Worm (Caenorhabditis elegans): Measurements from ENCODE around the gene ZC373.2.

The ZC373.2 gene

ce11 chrX:10085073-10085472 lies 26.8 kb upstream of the ZC373.2 start:
- TF ChIP-seq ceh-9 (tag; optimal IDR thresholded peaks at IDR 0.05), result no peak

- TF ChIP-seq nfya-1 (tag; optimal IDR thresholded peaks at IDR 0.05; ENCODE audit: insufficient read depth) (no peak), ama-1 (optimal IDR thresholded peaks at IDR 0.05) (no peak), jun-1 (tag; optimal IDR thresholded peaks at IDR 0.05) (peak; percentile 22), elt-3 (tag; optimal IDR thresholded peaks at IDR 0.05) (peak in 1 of 3 experiments; percentile 68), nhr-23 (tag; optimal IDR thresholded peaks at IDR 0.05) (peak; percentile 78), fos-1 (tag; optimal IDR thresholded peaks at IDR 0.05) (no peak), fkh-10 (GFP tag; optimal IDR thresholded peaks at IDR 0.05) (no peak), sea-2 (GFP tag; optimal IDR thresholded peaks at IDR 0.05) (no peak), nhr-43 (tag; optimal IDR thresholded peaks at IDR 0.05; ENCODE audit: poor library complexity, severe bottlenecking) (peak; percentile 54), lin-39 (tag; optimal IDR thresholded peaks at IDR 0.05) (no peak), lin-15B (tag; optimal IDR thresholded peaks at IDR 0.05) (no peak), nhr-25 (tag; optimal IDR thresholded peaks at IDR 0.05) (peak; percentile 3), nhr-76 (tag; optimal IDR thresholded peaks at IDR 0.05) (no peak), ceh-28 (tag; optimal IDR thresholded peaks at IDR 0.05) (peak; percentile 39), pqm-1 (tag; optimal IDR thresholded peaks at IDR 0.05) (peak; percentile 84), nhr-77 (tag; optimal IDR thresholded peaks at IDR 0.05) (no peak), pha-4 (tag; optimal IDR thresholded peaks at IDR 0.05) (peak; percentile 4), unc-39 (tag; optimal IDR thresholded peaks at IDR 0.05) (no peak), elt-2 (tag; optimal IDR thresholded peaks at IDR 0.05) (peak; percentile 97), eor-1 (tag; optimal IDR thresholded peaks at IDR 0.05) (no peak)
Measured at ce11 chrX:10084050-10084672, 25.9 kb upstream of the ZC373.2 start, which contains the start of gene W07E11.1. Gene W07E11.1 (plus strand): TSS chrX:10084622.

- TF ChIP-seq ceh-16 (tag; optimal IDR thresholded peaks at IDR 0.05) (no peak), mml-1 (tag; optimal IDR thresholded peaks at IDR 0.05) (no peak), snpc-4 (tag; optimal IDR thresholded peaks at IDR 0.05) (no peak), nhr-237 (tag; optimal IDR thresholded peaks at IDR 0.05) (no peak), tbx-2 (tag; optimal IDR thresholded peaks at IDR 0.05) (no peak), nhr-76 (tag; optimal IDR thresholded peaks at IDR 0.05) (no peak), R02D3.7 (tag; optimal IDR thresholded peaks at IDR 0.05) (no peak)
Measured at ce11 chrX:10083272-10083671, 25.0 kb upstream of the ZC373.2 start.

ce11 chrX:10081077-10081476 lies 22.8 kb upstream of the ZC373.2 start:
- TF ChIP-seq elt-1 (tag; optimal IDR thresholded peaks at IDR 0.05) (peak; percentile 43), unc-62 (GFP tag; optimal IDR thresholded peaks at IDR 0.05) (no peak), nhr-76 (tag; optimal IDR thresholded peaks at IDR 0.05) (no peak), nfya-1 (tag; optimal IDR thresholded peaks at IDR 0.05; ENCODE audit: insufficient read depth) (no peak), nhr-11 (tag; optimal IDR thresholded peaks at IDR 0.05) (no peak), lsy-12 (tag; optimal IDR thresholded peaks at IDR 0.05) (no peak), ama-1 (optimal IDR thresholded peaks at IDR 0.05) (no peak), eor-1 (tag; optimal IDR thresholded peaks at IDR 0.05) (no peak)

- TF ChIP-seq nhr-43 (tag; optimal IDR thresholded peaks at IDR 0.05; ENCODE audit: poor library complexity, severe bottlenecking) (no peak), lin-15B (tag; optimal IDR thresholded peaks at IDR 0.05) (no peak), snpc-4 (tag; optimal IDR thresholded peaks at IDR 0.05) (no peak), lin-39 (tag; optimal IDR thresholded peaks at IDR 0.05) (peak; percentile 40), R02D3.7 (tag; optimal IDR thresholded peaks at IDR 0.05) (no peak), skn-1 (tag; optimal IDR thresholded peaks at IDR 0.05) (no peak), ZK546.5 (tag; optimal IDR thresholded peaks at IDR 0.05) (no peak), lsy-12 (tag; optimal IDR thresholded peaks at IDR 0.05) (no peak), jun-1 (tag; optimal IDR thresholded peaks at IDR 0.05) (no peak), ceh-28 (tag; optimal IDR thresholded peaks at IDR 0.05) (no peak), nfya-1 (tag; optimal IDR thresholded peaks at IDR 0.05; ENCODE audit: insufficient read depth) (peak; percentile 33), egl-5 (tag; optimal IDR thresholded peaks at IDR 0.05) (no peak), hmg-11 (tag; optimal IDR thresholded peaks at IDR 0.05) (no peak)
Measured at ce11 chrX:10079230-10079629, 21.0 kb upstream of the ZC373.2 start.

All from whole organism, L3 larva.